Worm (Caenorhabditis elegans) whole organism, mixed stage, embryonic: ENCODE results near the gene Y38E10A.14.

Experiments used
- blmp-1 ChIP-seq: fragments of 150-350 bp; optimal IDR thresholded peaks from 2 replicates; lab custom pipeline; 2014; ENCODE audit warnings: missing biosample characterization, missing genetic modification characterization
- drap-1 ChIP-seq: fragments of 200-800 bp; sonication (Bioruptor generic); optimal IDR thresholded peaks from 3 replicates; lab custom pipeline; 2018; ENCODE audit warnings: mild to moderate bottlenecking, missing genetic modification characterization, missing compliant biosample characterization
- elt-3 ChIP-seq: fragments of 150-350 bp; optimal IDR thresholded peaks from 2 replicates; lab custom pipeline; 2014; ENCODE audit warnings: missing biosample characterization, missing genetic modification characterization
- lsy-2 ChIP-seq: fragments of 150-350 bp; optimal IDR thresholded peaks from 2 replicates; lab custom pipeline; 2014; ENCODE audit warnings: missing biosample characterization, missing genetic modification characterization
- nhr-237 ChIP-seq: fragments of 150-350 bp; optimal IDR thresholded peaks from 2 replicates; lab custom pipeline; 2014; ENCODE audit warnings: missing biosample characterization, missing genetic modification characterization
- nhr-28 ChIP-seq: fragments of 150-350 bp; optimal IDR thresholded peaks from 2 replicates; lab custom pipeline; 2014; ENCODE audit warnings: missing biosample characterization, missing genetic modification characterization
- pha-4 ChIP-seq: fragments of 150-350 bp; optimal IDR thresholded peaks from 2 replicates; lab custom pipeline; 2018; ENCODE audit warnings: missing biosample characterization, missing genetic modification reagents, missing genetic modification characterization
- unc-39 ChIP-seq: fragments of 150-350 bp; optimal IDR thresholded peaks from 2 replicates; lab custom pipeline; 2014; ENCODE audit warnings: missing biosample characterization, missing genetic modification characterization
- ztf-11 ChIP-seq: fragments of 150-350 bp; optimal IDR thresholded peaks from 2 replicates; lab custom pipeline; 2014; ENCODE audit warnings: missing biosample characterization, missing genetic modification characterization

DNA sequence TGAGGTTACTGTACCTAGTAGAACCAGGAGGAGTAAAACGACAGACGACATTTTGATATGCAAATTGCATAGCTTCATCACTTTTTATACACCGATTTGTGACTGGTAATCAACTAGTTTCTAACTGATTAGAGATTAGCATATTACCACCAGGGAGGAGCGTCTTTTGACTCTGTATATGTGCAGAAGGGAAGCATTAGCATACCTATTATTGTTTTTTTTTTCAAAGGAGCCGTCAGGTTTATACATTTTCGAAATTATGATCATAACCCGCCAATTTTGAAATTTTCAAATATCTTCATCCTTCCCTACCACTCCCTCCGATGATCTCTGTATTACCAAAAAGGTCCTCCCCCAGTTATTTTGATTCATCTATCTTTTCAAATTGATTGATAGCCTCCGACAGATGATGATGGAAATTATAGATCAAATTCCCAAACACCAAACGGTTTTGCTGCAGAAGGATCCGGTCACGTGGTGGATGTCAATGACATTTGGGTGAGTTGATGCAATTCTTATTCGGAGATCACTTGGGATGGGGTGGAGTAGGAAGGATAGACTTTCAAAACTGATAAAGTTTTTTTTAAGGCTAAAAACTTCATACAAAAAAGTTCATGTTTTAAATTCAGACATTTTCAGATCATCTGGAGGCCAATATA, 2.3 kb downstream of the Y38E10A.14 start, which contains the start of gene nspe-8:
- TF ChIP-seq ztf-11: no peak
- no peak for TF ChIP-seq lsy-2 (tag; lab: Kevin White, UChicago)
- no peak for TF ChIP-seq blmp-1
- TF ChIP-seq unc-39 (tag; lab: Kevin White, UChicago): no peak
- TF ChIP-seq nhr-28 (tag; lab: Kevin White, UChicago): no peak
- TF ChIP-seq elt-3: no peak
- TF ChIP-seq pha-4 (tag; lab: Kevin White, UChicago): no peak
- TF ChIP-seq drap-1 (GFP tag; lab: Kevin White, UChicago): no peak
- no peak for TF ChIP-seq nhr-237 (tag; lab: Kevin White, UChicago)
